Worm (Caenorhabditis elegans): Measurements from ENCODE around the gene M03D4.4.

Gene M03D4.4

DNA sequence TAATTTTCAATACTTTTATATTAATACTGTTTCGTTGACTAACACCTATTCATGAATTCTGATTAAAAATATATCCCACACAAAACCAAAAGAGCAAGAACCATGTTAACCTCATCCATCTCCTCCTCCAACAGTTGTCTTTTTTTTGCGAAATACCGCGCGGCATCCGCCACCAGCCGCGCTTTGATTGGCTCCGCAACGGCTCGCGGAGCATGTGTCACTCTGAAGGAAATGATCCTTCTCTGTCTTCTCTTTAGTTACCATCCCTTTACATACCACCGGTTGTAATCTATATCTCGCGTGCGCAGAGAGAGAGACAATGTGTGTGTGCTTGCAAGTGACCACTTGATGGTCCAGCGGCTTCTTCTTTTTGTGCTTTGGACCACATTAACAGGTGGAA lies 8.5 kb upstream of the M03D4.4 start:
- TF ChIP-seq klf-2 (GFP tag; conservative IDR thresholded peaks at IDR 0.05) (no peak), ztf-29 (GFP tag; IDR thresholded peaks at IDR 0.05) (no peak), ref-1 (GFP tag; conservative IDR thresholded peaks at IDR 0.05) (no peak), flt-1 (GFP tag; IDR thresholded peaks at IDR 0.05) (no peak)

DNA sequence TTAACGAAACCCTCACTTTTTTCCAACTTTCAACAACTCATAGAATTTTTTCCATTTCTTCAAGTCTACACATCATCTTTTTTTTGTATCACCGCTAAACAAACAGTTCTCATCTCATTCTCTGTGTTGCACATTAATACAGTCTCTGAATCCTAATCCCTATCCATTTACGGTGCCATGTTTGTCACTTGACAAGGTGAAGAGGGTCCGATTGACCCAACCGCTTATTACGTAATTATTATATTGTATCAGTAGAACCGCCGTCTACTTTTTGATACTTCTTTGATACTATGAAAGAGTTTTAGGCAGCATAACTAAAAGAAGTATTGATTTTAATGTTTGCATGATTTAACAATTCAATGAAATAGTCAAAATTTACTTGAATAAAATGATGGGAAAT lies 7.5 kb upstream of the M03D4.4 start:
- TF ChIP-seq ref-1 (GFP tag; conservative IDR thresholded peaks at IDR 0.05) = no peak
- no peak for TF ChIP-seq ztf-29 (GFP tag; IDR thresholded peaks at IDR 0.05)
- no peak for TF ChIP-seq T22C8.4 (GFP tag; IDR thresholded peaks at IDR 0.05)
- TF ChIP-seq cog-1 (tag; optimal IDR thresholded peaks at IDR 0.05) = no peak
- no peak for TF ChIP-seq flt-1 (GFP tag; IDR thresholded peaks at IDR 0.05)
- no peak for TF ChIP-seq tab-1 (GFP tag; IDR thresholded peaks at IDR 0.05)
- no peak for TF ChIP-seq ztf-23 (GFP tag; IDR thresholded peaks at IDR 0.05)
- TF ChIP-seq med-1 (GFP tag; optimal IDR thresholded peaks at IDR 0.05; ENCODE audit: insufficient read depth) = no peak

DNA sequence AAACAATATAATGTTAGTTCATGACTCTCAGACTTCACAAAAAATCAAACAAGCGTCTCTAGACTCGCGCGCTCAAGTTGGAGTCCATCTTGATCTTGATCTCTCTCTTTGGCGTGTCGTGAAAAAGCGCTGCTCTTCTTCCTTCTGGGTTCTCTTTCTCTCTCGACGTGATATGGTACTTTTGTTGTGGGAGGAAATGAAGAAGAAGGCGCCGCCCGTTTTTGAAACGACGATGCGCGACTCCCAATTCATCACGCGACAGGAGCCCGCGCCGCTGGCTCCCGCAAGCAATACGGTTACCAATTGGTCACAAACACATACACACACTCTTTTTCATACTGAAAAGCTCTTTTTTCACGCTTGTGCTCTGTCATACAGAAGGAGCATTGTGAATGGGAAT lies 3.3 kb upstream of the M03D4.4 start:
- TF ChIP-seq med-1 (GFP tag; optimal IDR thresholded peaks at IDR 0.05; ENCODE audit: insufficient read depth) = no peak
- no peak for TF ChIP-seq ztf-23 (GFP tag; IDR thresholded peaks at IDR 0.05)
- TF ChIP-seq ztf-29 (GFP tag; IDR thresholded peaks at IDR 0.05) = no peak
- TF ChIP-seq flt-1 (GFP tag; IDR thresholded peaks at IDR 0.05) = no peak
- no peak for TF ChIP-seq T22C8.4 (GFP tag; IDR thresholded peaks at IDR 0.05)
- TF ChIP-seq cog-1 (tag; optimal IDR thresholded peaks at IDR 0.05) = no peak
- TF ChIP-seq ref-1 (GFP tag; conservative IDR thresholded peaks at IDR 0.05) = no peak
- no peak for TF ChIP-seq tab-1 (GFP tag; IDR thresholded peaks at IDR 0.05)
- TF ChIP-seq klf-2 (GFP tag; conservative IDR thresholded peaks at IDR 0.05) = no peak

DNA sequence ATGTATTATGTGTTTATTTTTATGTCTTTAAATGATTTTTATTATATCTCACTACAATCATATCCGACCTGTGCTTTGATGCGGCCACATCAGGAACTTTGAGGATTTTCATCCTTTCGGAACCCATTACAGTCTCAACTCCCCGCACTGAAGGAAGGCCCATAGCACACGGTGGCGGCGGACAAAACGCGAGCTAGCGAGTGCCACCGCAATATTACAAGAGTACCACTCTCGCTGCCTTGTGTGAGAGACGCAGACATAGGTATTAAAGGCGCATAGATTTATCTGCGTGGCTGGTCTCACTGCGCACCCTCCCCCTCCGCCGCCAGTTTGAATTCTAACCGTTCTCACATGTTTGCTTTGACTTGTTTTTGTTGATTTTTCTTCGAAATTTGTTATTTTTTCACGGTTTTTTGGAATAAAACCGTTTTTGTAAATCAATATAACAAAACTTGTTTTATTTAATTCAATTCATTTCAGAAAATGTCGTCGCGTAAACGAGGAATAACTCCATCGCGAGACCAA lies 9.3 kb downstream of the M03D4.4 start, which contains the start of gene zen-4:
TSS of gene zen-4 (plus strand) at position 475 of the 525 bp plus-strand sequence.
- no peak for TF ChIP-seq T22C8.4 (GFP tag; IDR thresholded peaks at IDR 0.05)
- TF ChIP-seq flt-1 (GFP tag; IDR thresholded peaks at IDR 0.05) = 0 out of 2 replicates have a peak, but pooled peaks have one; percentile 49
- TF ChIP-seq ref-1 (GFP tag; conservative IDR thresholded peaks at IDR 0.05) = no peak

DNA sequence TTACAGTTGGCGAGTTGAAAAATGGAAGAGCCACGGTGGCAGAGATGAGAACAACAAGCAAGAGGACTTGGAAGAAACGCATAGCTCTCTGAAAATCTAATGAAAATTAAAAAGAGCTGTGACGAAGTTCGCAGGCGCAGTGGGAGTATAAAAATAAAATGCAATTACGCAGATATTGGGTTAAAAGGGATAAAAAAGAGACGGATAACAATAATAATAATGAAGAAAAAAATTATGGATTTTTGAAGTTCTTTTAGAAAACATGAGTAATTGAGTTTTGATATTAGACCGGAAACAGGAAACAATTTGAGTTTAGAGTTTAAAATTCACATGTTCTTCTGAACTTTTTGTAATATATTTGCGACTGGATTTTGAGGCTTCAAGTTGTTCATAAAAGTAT lies 14.8 kb downstream of the M03D4.4 start, which contains the start of gene M03D4.3:
TSS of gene M03D4.3 (minus strand) at position 101 of the 400 bp plus-strand sequence.
- TF ChIP-seq med-1 (GFP tag; optimal IDR thresholded peaks at IDR 0.05; ENCODE audit: insufficient read depth) (no peak), klf-2 (GFP tag; conservative IDR thresholded peaks at IDR 0.05) (no peak), ztf-29 (GFP tag; IDR thresholded peaks at IDR 0.05) (no peak), ref-1 (GFP tag; conservative IDR thresholded peaks at IDR 0.05) (no peak), flt-1 (GFP tag; IDR thresholded peaks at IDR 0.05) (no peak)

DNA sequence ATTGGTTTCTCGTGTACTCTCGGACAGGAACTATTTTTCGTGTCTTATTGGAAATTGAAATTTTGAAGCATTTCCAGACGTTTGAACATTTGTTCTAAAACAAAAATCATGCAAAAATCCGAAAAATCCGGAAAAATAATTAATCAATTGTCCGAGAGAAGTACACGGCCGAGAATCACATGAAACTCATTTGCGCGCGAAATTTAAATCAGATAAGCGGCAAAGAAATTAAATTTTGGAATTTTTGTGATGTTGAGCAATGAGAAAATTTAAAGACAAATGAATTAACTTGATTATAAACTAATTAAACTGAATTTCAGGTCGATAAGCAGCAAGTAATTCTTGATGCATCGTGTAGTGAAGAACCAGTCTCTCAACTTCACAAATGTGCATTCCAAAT lies 18.4 kb downstream of the M03D4.4 start:
- TF ChIP-seq T22C8.4 (GFP tag; IDR thresholded peaks at IDR 0.05) = no peak
- TF ChIP-seq ref-1 (GFP tag; conservative IDR thresholded peaks at IDR 0.05) = no peak
- no peak for TF ChIP-seq cog-1 (tag; optimal IDR thresholded peaks at IDR 0.05)
- no peak for TF ChIP-seq med-1 (GFP tag; optimal IDR thresholded peaks at IDR 0.05; ENCODE audit: insufficient read depth)
- TF ChIP-seq ztf-29 (GFP tag; IDR thresholded peaks at IDR 0.05) = no peak
- TF ChIP-seq flt-1 (GFP tag; IDR thresholded peaks at IDR 0.05) = no peak
- TF ChIP-seq klf-2 (GFP tag; conservative IDR thresholded peaks at IDR 0.05) = no peak
- TF ChIP-seq tab-1 (GFP tag; IDR thresholded peaks at IDR 0.05) = no peak
- TF ChIP-seq ztf-23 (GFP tag; IDR thresholded peaks at IDR 0.05) = no peak

DNA sequence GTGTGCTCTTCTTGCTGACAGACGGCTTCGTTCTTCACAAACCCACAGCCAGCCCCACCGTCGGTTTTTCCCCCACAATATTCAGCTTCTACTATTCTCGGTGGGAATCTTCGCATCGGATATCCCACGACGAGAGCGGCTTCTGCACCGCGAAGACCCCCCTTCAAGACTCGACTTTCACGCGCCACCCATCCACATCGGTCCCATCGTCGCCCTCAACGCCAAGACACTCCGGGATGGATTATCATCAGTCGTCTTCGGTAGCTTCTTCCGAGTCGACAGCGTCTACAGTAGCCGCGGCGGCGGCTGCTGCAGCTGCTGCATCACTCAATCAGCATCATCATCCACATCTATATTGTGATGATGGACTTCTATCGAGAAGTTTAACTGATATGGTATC lies 22.7 kb downstream of the M03D4.4 start:
- TF ChIP-seq ztf-29 (GFP tag; IDR thresholded peaks at IDR 0.05) (no peak), ztf-23 (GFP tag; IDR thresholded peaks at IDR 0.05) (no peak), cog-1 (tag; optimal IDR thresholded peaks at IDR 0.05) (no peak), ref-1 (GFP tag; conservative IDR thresholded peaks at IDR 0.05) (no peak), T22C8.4 (GFP tag; IDR thresholded peaks at IDR 0.05) (no peak), klf-2 (GFP tag; conservative IDR thresholded peaks at IDR 0.05) (no peak), flt-1 (GFP tag; IDR thresholded peaks at IDR 0.05) (no peak), tab-1 (GFP tag; IDR thresholded peaks at IDR 0.05) (no peak), med-1 (GFP tag; optimal IDR thresholded peaks at IDR 0.05; ENCODE audit: insufficient read depth) (no peak)

DNA sequence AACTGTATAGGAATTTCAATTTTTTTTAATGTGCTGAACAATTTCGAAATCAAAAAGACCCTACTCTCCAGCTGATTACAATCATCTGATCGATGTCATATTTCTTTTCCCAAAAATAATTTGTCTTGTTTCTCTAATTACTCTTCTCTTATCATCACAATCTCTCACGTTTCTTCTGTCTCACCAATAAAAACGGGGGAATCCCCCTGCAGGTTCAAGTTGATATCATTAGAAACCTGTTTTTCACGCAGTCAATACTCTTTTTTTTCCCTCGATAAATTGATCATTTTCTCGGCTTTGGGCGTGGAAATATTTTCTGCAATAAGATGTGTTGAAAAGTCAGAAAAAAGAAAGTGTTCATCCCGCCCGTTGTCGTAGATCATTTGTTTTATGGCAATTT lies 27.3 kb downstream of the M03D4.4 start:
- TF ChIP-seq med-1 (GFP tag; optimal IDR thresholded peaks at IDR 0.05; ENCODE audit: insufficient read depth) (no peak), tab-1 (GFP tag; IDR thresholded peaks at IDR 0.05) (no peak), ztf-29 (GFP tag; IDR thresholded peaks at IDR 0.05) (no peak), klf-2 (GFP tag; conservative IDR thresholded peaks at IDR 0.05) (no peak), cog-1 (tag; optimal IDR thresholded peaks at IDR 0.05) (no peak), T22C8.4 (GFP tag; IDR thresholded peaks at IDR 0.05) (no peak), ztf-23 (GFP tag; IDR thresholded peaks at IDR 0.05) (no peak), ref-1 (GFP tag; conservative IDR thresholded peaks at IDR 0.05) (no peak), flt-1 (GFP tag; IDR thresholded peaks at IDR 0.05) (no peak)

DNA sequence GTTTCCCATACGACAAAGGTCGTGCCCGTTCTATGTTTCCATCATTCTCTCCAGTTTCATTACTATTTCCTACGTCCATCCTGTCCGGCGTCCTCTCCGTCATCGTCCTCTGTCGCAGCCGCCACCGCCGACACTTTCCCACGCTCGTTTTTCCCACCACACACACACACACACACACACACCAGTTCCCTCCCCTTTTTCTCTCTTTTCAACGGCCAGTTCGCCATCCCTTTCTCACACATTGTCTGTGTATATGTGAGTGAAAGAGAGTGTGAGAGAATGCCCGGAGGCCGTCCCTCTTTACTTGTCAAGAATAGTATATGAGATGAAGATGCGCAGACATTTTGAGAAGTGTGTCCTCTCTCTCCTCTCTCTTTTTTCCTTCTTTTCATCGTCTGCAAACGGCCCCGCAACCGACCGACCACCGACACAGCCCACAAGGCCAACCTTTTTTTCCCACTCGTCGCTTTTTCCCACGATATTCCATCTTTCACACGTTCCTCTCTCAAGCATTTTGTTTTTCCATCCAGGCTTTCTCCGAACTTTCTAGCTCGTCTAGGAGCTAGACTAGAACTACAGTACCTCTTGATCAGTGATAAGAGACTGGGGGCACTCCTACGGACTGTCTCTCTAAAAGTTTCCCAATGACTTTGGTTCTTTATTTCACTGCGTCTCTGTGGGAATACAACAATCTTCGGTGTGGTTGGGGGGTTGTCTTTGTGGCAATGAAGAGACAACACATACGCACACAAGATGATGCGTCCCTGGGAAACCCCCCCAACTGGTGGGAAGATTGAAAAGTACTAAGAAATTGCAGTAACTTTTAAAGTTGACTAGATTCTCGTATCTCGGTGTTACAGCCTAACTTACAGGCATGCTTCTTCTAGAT lies 29.8 kb downstream of the M03D4.4 start:
- peak; percentile 54; the same call in 1 of the 2 replicates for TF ChIP-seq flt-1 (GFP tag; IDR thresholded peaks at IDR 0.05)
- TF ChIP-seq med-1 (GFP tag; optimal IDR thresholded peaks at IDR 0.05; ENCODE audit: insufficient read depth) = no peak
- peak; percentile 77 for TF ChIP-seq cog-1 (tag; optimal IDR thresholded peaks at IDR 0.05)
- TF ChIP-seq ztf-29 (GFP tag; IDR thresholded peaks at IDR 0.05) = no peak

DNA sequence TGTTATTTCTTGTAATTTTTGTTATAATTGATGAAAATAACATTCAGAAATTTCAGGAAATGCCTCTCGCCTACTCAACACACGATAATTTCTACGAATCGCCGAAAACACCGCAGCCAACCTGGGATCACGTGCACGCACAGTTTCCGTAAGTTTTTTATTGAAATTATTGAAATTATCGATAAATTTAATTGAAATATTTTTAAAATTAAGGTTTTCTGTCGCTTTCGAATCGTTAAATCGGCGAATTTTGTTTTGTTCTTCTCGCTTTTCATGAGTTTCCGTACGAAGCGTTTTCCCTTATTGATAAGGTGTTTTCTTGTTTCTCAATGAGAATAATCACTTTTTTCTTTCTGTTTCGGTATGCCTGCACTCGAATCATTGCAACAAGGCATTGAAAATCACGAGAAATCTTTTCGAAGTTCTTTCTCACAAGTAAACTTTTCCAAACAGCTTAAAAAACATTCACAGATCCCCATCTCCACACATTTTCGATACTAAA lies 31.7 kb downstream of the M03D4.4 start, which contains the start of gene lag-1:
TSS of gene lag-1 (plus strand) at position 51 of the 502 bp plus-strand sequence.
- no peak for TF ChIP-seq flt-1 (GFP tag; IDR thresholded peaks at IDR 0.05)
- no peak for TF ChIP-seq ztf-29 (GFP tag; IDR thresholded peaks at IDR 0.05)
- TF ChIP-seq ztf-23 (GFP tag; IDR thresholded peaks at IDR 0.05) = no peak
- no peak for TF ChIP-seq med-1 (GFP tag; optimal IDR thresholded peaks at IDR 0.05; ENCODE audit: insufficient read depth)
- TF ChIP-seq cog-1 (tag; optimal IDR thresholded peaks at IDR 0.05) = no peak

All from whole organism, midembryonic.